Fruit fly (Drosophila melanogaster) whole organism, embryonic: Measurements from ENCODE around the gene Uba4.

ENCODE experiments used
- Antp ChIP-seq: fragments of 200-800 bp; sonication (Bioruptor generic); optimal IDR thresholded peaks from 3 replicates; lab custom pipeline; 2016; ENCODE audit warnings: missing biosample characterization, missing genetic modification characterization
- CG10321 ChIP-seq: fragments of 200-800 bp; sonication (Bioruptor generic); IDR thresholded peaks from 2 replicates; pipeline ENCODE4 v1.3.6; 2022; ENCODE audit warnings: missing biosample characterization, missing genetic modification characterization
- CG10366 ChIP-seq: fragments of 200-800 bp; sonication (Bioruptor generic); IDR thresholded peaks from 2 replicates; pipeline ENCODE4 v1.3.6; 2022; ENCODE audit warnings: missing biosample characterization, missing genetic modification characterization
- CG11560 ChIP-seq: fragments of 200-800 bp; sonication (Bioruptor generic); IDR thresholded peaks from 3 replicates; pipeline ENCODE4 v1.3.6; 2022; ENCODE audit warnings: missing biosample characterization, missing genetic modification characterization
- CG12299 ChIP-seq: fragments of 200-800 bp; sonication (Bioruptor generic); optimal IDR thresholded peaks from 2 replicates; lab custom pipeline; 2018; ENCODE audit warnings: missing biosample characterization, mild to moderate bottlenecking, missing genetic modification characterization
- CG12744 ChIP-seq: fragments of 200-800 bp; sonication (Bioruptor generic); optimal IDR thresholded peaks from 2 replicates; lab custom pipeline; 2016; ENCODE audit warnings: missing biosample characterization, missing genetic modification characterization
- CG13296 ChIP-seq: fragments of 200-800 bp; sonication (Bioruptor generic); optimal IDR thresholded peaks from 3 replicates; lab custom pipeline; 2018; ENCODE audit warnings: missing biosample characterization, mild to moderate bottlenecking, missing genetic modification characterization
- CG15601 ChIP-seq: fragments of 200-800 bp; sonication (Bioruptor generic); optimal IDR thresholded peaks from 3 replicates; lab custom pipeline; 2019; ENCODE audit warnings: missing biosample characterization, mild to moderate bottlenecking, missing genetic modification characterization, moderate library complexity
- CG1647 ChIP-seq: fragments of 200-800 bp; sonication (Bioruptor generic); optimal IDR thresholded peaks from 3 replicates; lab custom pipeline; 2016; ENCODE audit warnings: missing biosample characterization, missing genetic modification characterization
- CG2116 ChIP-seq: fragments of 200-800 bp; sonication (Bioruptor generic); optimal IDR thresholded peaks from 3 replicates; lab custom pipeline; 2018; ENCODE audit warnings: missing biosample characterization, mild to moderate bottlenecking, missing genetic modification characterization
- CG30020 ChIP-seq: fragments of 200-800 bp; optimal IDR thresholded peaks from 2 replicates; lab custom pipeline; 2019; ENCODE audit warnings: missing biosample characterization, mild to moderate bottlenecking, missing genetic modification characterization, moderate library complexity
- CG30403 ChIP-seq: fragments of 200-800 bp; sonication (Bioruptor generic); optimal IDR thresholded peaks from 3 replicates; lab custom pipeline; 2016; ENCODE audit warnings: missing biosample characterization, missing genetic modification characterization
- CG31365 ChIP-seq: fragments of 200-800 bp; sonication (Bioruptor generic); optimal IDR thresholded peaks from 2 replicates; lab custom pipeline; 2018; ENCODE audit warnings: missing biosample characterization, mild to moderate bottlenecking, missing genetic modification characterization
- CG32772 ChIP-seq: fragments of 200-800 bp; sonication (Bioruptor generic); IDR thresholded peaks from 2 replicates; pipeline ENCODE4 v1.3.6; 2022; ENCODE audit warnings: missing biosample characterization, missing genetic modification characterization
- CG4282 ChIP-seq: fragments of 200-800 bp; sonication (Bioruptor generic); optimal IDR thresholded peaks from 2 replicates; lab custom pipeline; 2016; ENCODE audit warnings: missing biosample characterization, missing genetic modification characterization
- CG6689 ChIP-seq: fragments of 200-800 bp; sonication (Bioruptor generic); IDR thresholded peaks from 2 replicates; pipeline ENCODE4 v1.3.6; 2022; ENCODE audit warnings: missing biosample characterization, missing genetic modification characterization
- CG7928 ChIP-seq: fragments of 200-800 bp; sonication (Bioruptor generic); optimal IDR thresholded peaks from 2 replicates; lab custom pipeline; 2017; ENCODE audit warnings: missing biosample characterization, mild to moderate bottlenecking, missing genetic modification characterization
- CG8281 ChIP-seq: fragments of 200-800 bp; sonication (Bioruptor generic); optimal IDR thresholded peaks from 2 replicates; lab custom pipeline; 2018; ENCODE audit warnings: missing biosample characterization, mild to moderate bottlenecking, missing genetic modification characterization, moderate library complexity
- CG8765 ChIP-seq: fragments of 200-800 bp; sonication (Bioruptor generic); IDR thresholded peaks from 2 replicates; pipeline ENCODE4 v1.3.6; 2022; ENCODE audit warnings: missing biosample characterization, missing genetic modification characterization
- CG8944 ChIP-seq: fragments of 200-800 bp; sonication (Bioruptor generic); optimal IDR thresholded peaks from 3 replicates; lab custom pipeline; 2016; ENCODE audit warnings: missing biosample characterization, missing genetic modification characterization
- CG9609 ChIP-seq: fragments of 200-800 bp; sonication (Bioruptor generic); optimal IDR thresholded peaks from 3 replicates; lab custom pipeline; 2016; ENCODE audit warnings: missing biosample characterization, missing genetic modification characterization
- Chrac-16 ChIP-seq: fragments of 200-800 bp; sonication (Bioruptor generic); optimal IDR thresholded peaks from 3 replicates; lab custom pipeline; 2016; ENCODE audit warnings: missing biosample characterization, missing genetic modification characterization
- Dll ChIP-seq: fragments of 200-800 bp; sonication (Bioruptor generic); IDR thresholded peaks from 4 replicates; pipeline ENCODE4 v1.3.6; 2022; ENCODE audit warnings: missing biosample characterization, missing genetic modification characterization; ENCODE audit not compliant: partially characterized antibody
- Ets65A ChIP-seq: fragments of 200-800 bp; sonication (Bioruptor generic); peaks from one replicate; lab custom pipeline; 2016; ENCODE audit warnings: missing biosample characterization, missing genetic modification characterization
- Fer2 ChIP-seq: fragments of 200-800 bp; sonication (Bioruptor generic); optimal IDR thresholded peaks from 2 replicates; lab custom pipeline; 2018; ENCODE audit warnings: missing biosample characterization, mild to moderate bottlenecking, missing genetic modification characterization, moderate library complexity
- Gug ChIP-seq: fragments of 200-800 bp; sonication (Bioruptor generic); IDR thresholded peaks from 4 replicates; pipeline ENCODE4 v1.3.6; 2022; ENCODE audit warnings: missing biosample characterization, missing genetic modification characterization
- HLH4C ChIP-seq: fragments of 200-800 bp; sonication (Bioruptor generic); IDR thresholded peaks from 3 replicates; pipeline ENCODE4 v1.3.6; 2022; ENCODE audit warnings: missing biosample characterization, missing genetic modification characterization; ENCODE audit not compliant: partially characterized antibody
- HmgD ChIP-seq: fragments of 200-800 bp; sonication (Bioruptor generic); optimal IDR thresholded peaks from 3 replicates; lab custom pipeline; 2016; ENCODE audit warnings: missing biosample characterization, missing genetic modification characterization
- Hmr ChIP-seq: fragments of 200-800 bp; sonication (Bioruptor generic); optimal IDR thresholded peaks from 3 replicates; lab custom pipeline; 2017; ENCODE audit warnings: mild to moderate bottlenecking, missing biosample characterization, missing genetic modification reagents, missing genetic modification characterization
- Lpt ChIP-seq: fragments of >200 bp; optimal IDR thresholded peaks from 2 replicates; lab custom pipeline; 2018; ENCODE audit warnings: missing biosample characterization, missing genetic modification characterization
- Med ChIP-seq: fragments of 200-800 bp; sonication (Bioruptor generic); peaks from one replicate; lab custom pipeline; 2016; ENCODE audit warnings: missing biosample characterization, missing genetic modification characterization, mild to moderate bottlenecking, inconsistent platforms, moderate library complexity
- Meics ChIP-seq: fragments of 200-800 bp; sonication (Bioruptor generic); optimal IDR thresholded peaks from 2 replicates; lab custom pipeline; 2017; ENCODE audit warnings: missing biosample characterization, mild to moderate bottlenecking, missing genetic modification characterization
- Mrtf ChIP-seq: fragments of 200-800 bp; sonication (Bioruptor generic); IDR thresholded peaks from 3 replicates; pipeline ENCODE4 v1.3.6; 2022; ENCODE audit warnings: missing biosample characterization, missing genetic modification characterization
- NFAT ChIP-seq: fragments of 200-800 bp; sonication (Bioruptor generic); IDR thresholded peaks from 2 replicates; pipeline ENCODE4 v1.3.6; 2022; ENCODE audit warnings: missing biosample characterization, missing genetic modification characterization
- PHDP ChIP-seq: fragments of 200-800 bp; sonication (Bioruptor generic); optimal IDR thresholded peaks from 3 replicates; lab custom pipeline; 2018; ENCODE audit warnings: missing biosample characterization, mild to moderate bottlenecking, missing genetic modification characterization, moderate library complexity
- Six4 ChIP-seq: fragments of 200-800 bp; sonication (Bioruptor generic); optimal IDR thresholded peaks from 2 replicates; lab custom pipeline; 2016; ENCODE audit warnings: missing biosample characterization, missing genetic modification characterization
- Stat92E ChIP-seq, 3 experiments: fragments of >200 bp in 2 of 3; fragments of 200-800 bp in 1 of 3; sonication (Bioruptor generic) in 1 of 3; optimal IDR thresholded peaks; 2 replicates each; lab custom pipeline; 2017 to 2019; ENCODE audit warnings: missing biosample characterization in 3 of 3, missing genetic modification characterization in 3 of 3, mild to moderate bottlenecking in 1 of 3, moderate library complexity in 1 of 3
- Xrp1 ChIP-seq: fragments of 200-800 bp; sonication (Bioruptor generic); IDR thresholded peaks from 2 replicates; pipeline ENCODE4 v1.3.6; 2022; ENCODE audit warnings: missing biosample characterization, missing genetic modification characterization
- en ChIP-seq: fragments of 200-800 bp; sonication (Bioruptor generic); optimal IDR thresholded peaks from 2 replicates; lab custom pipeline; 2016; ENCODE audit warnings: missing biosample characterization, missing genetic modification characterization
- fd3F ChIP-seq: fragments of 200-800 bp; sonication (Bioruptor generic); optimal IDR thresholded peaks from 2 replicates; lab custom pipeline; 2018; ENCODE audit warnings: missing biosample characterization, mild to moderate bottlenecking, missing genetic modification characterization, moderate library complexity
- gce ChIP-seq: fragments of 200-800 bp; sonication (Bioruptor generic); IDR thresholded peaks from 3 replicates; pipeline ENCODE4 v1.3.6; 2022; ENCODE audit warnings: missing biosample characterization, missing genetic modification characterization
- gcm ChIP-seq: fragments of 200-800 bp; sonication (Bioruptor generic); optimal IDR thresholded peaks from 2 replicates; lab custom pipeline; 2019; ENCODE audit warnings: missing biosample characterization, mild to moderate bottlenecking, missing genetic modification characterization, moderate library complexity
- ham ChIP-seq: fragments of 200-800 bp; sonication (Bioruptor generic); IDR thresholded peaks from 2 replicates; pipeline ENCODE4 v1.3.6; 2022; ENCODE audit warnings: missing biosample characterization, missing genetic modification characterization
- kah ChIP-seq: fragments of 200-800 bp; sonication (Bioruptor generic); optimal IDR thresholded peaks from 2 replicates; lab custom pipeline; 2018; ENCODE audit warnings: missing biosample characterization, mild to moderate bottlenecking, missing genetic modification characterization
- lmd ChIP-seq: fragments of 200-800 bp; sonication (Bioruptor generic); IDR thresholded peaks from 2 replicates; pipeline ENCODE4 v1.3.6; 2022; ENCODE audit warnings: missing biosample characterization, missing genetic modification characterization
- oc ChIP-seq: fragments of 200-800 bp; sonication (Bioruptor generic); optimal IDR thresholded peaks from 2 replicates; lab custom pipeline; 2018; ENCODE audit warnings: missing biosample characterization, mild to moderate bottlenecking, missing genetic modification characterization, moderate library complexity
- pum ChIP-seq: fragments of 200-800 bp; sonication (Bioruptor generic); optimal IDR thresholded peaks from 2 replicates; lab custom pipeline; 2016; ENCODE audit warnings: missing biosample characterization, missing genetic modification characterization
- sim ChIP-seq: fragments of 200-800 bp; sonication (Bioruptor generic); IDR thresholded peaks from 2 replicates; pipeline ENCODE4 v1.3.6; 2022; ENCODE audit warnings: missing biosample characterization, missing genetic modification characterization
- stc ChIP-seq: fragments of 200-800 bp; sonication (Bioruptor generic); IDR thresholded peaks from 2 replicates; pipeline ENCODE4 v1.3.6; 2022; ENCODE audit warnings: missing biosample characterization, missing genetic modification characterization
- ttk ChIP-seq: fragments of 200-800 bp; sonication (Bioruptor generic); IDR thresholded peaks from 2 replicates; pipeline ENCODE4 v2.1.2; 2022; ENCODE audit warnings: missing biosample characterization, missing genetic modification characterization
- tx ChIP-seq: fragments of 200-800 bp; sonication (Bioruptor generic); optimal IDR thresholded peaks from 2 replicates; lab custom pipeline; 2016; ENCODE audit warnings: missing biosample characterization, missing genetic modification characterization
- vvl ChIP-seq: fragments of 200-800 bp; sonication (Bioruptor generic); IDR thresholded peaks from 2 replicates; pipeline ENCODE4 v1.3.6; 2022; ENCODE audit warnings: missing biosample characterization, missing genetic modification characterization
- yki ChIP-seq: fragments of >200 bp; optimal IDR thresholded peaks from 3 replicates; lab custom pipeline; 2018

The Uba4 gene

dm6 chr2L:8543102-8543501 lies 25.9 kb downstream of the Uba4 start (continued):
- TF ChIP-seq CG31365 (tag; lab: Kevin White, UChicago) (no peak), CG8944 (GFP tag; lab: Kevin White, UChicago) (no peak), CG12744 (no peak), Chrac-16 (GFP tag; lab: Kevin White, UChicago) (no peak), CG6689 (GFP tag; lab: Robert Waterston, UW) (no peak), fd3F (GFP tag; lab: Kevin White, UChicago) (no peak), Mrtf (GFP tag; lab: Robert Waterston, UW) (no peak), CG30403 (GFP tag; lab: Kevin White, UChicago) (no peak), ttk (GFP tag; lab: Robert Waterston, UW) (no peak), CG32772 (GFP tag; lab: Robert Waterston, UW) (no peak), CG30020 (tag; lab: Kevin White, UChicago) (no peak), Fer2 (tag; lab: Kevin White, UChicago) (no peak), Stat92E (GFP tag; optimal IDR thresholded peaks at IDR 0.05; lab: Kevin White, UChicago) (no peak), vvl (peak; percentile 72), CG10321 (0 out of 2 replicates have a peak, but pooled peaks have one; percentile 5), Antp (no peak), en (GFP tag; lab: Kevin White, UChicago) (no peak), Lpt (GFP tag; lab: Kevin White, UChicago) (no peak), NFAT (GFP tag; lab: Robert Waterston, UW) (no peak), CG11560 (tag; lab: Robert Waterston, UW) (no peak), yki (lab: Kevin White, UChicago) (no peak), CG2116 (peak; percentile 9), CG15601 (peak; percentile 4), Dll (no peak; the same call in 3 of the 4 replicates), CG10366 (no peak), PHDP (peak; percentile 15), CG7928 (GFP tag; lab: Kevin White, UChicago) (no peak), kah (GFP tag; lab: Kevin White, UChicago) (no peak), HLH4C (no peak), CG12299 (tag; lab: Kevin White, UChicago) (no peak), CG1647 (GFP tag; lab: Kevin White, UChicago) (no peak), Six4 (GFP tag; lab: Kevin White, UChicago) (no peak), gcm (peak; percentile 6), lmd (no peak), ham (no peak), CG4282 (no peak), CG13296 (GFP tag; lab: Kevin White, UChicago) (no peak), sim (GFP tag; lab: Robert Waterston, UW) (no peak), Meics (peak; percentile 4), CG9609 (GFP tag; lab: Kevin White, UChicago) (no peak), gce (GFP tag; lab: Robert Waterston, UW) (no peak), Xrp1 (GFP tag; lab: Robert Waterston, UW) (no peak), Gug (no peak), tx (no peak), CG8765 (no peak), oc (tag; lab: Kevin White, UChicago) (no peak), pum (GFP tag; lab: Kevin White, UChicago) (no peak), stc (GFP tag; lab: Robert Waterston, UW) (no peak; the same call in 1 of the 2 replicates), HmgD (no peak), CG8281 (tag; lab: Kevin White, UChicago) (no peak), Ets65A (GFP tag; lab: Kevin White, UChicago) (no peak), Hmr (GFP tag; lab: Kevin White, UChicago) (peak; percentile 16), Med (peak; percentile 76)
